Worm (Caenorhabditis elegans): ENCODE data around the gene col-142.

- TF ChIP-seq nhr-76 (tag; optimal IDR thresholded peaks at IDR 0.05): no peak
- TF ChIP-seq nhr-28 (tag; optimal IDR thresholded peaks at IDR 0.05): no peak
- no peak for TF ChIP-seq sem-2 (GFP tag; optimal IDR thresholded peaks at IDR 0.05)
- TF ChIP-seq ztf-11 (tag; optimal IDR thresholded peaks at IDR 0.05): no peak
- no peak for TF ChIP-seq flh-1 (GFP tag; optimal IDR thresholded peaks at IDR 0.05)
- no peak for TF ChIP-seq unc-62 (GFP tag; optimal IDR thresholded peaks at IDR 0.05)
- TF ChIP-seq unc-120 (tag; optimal IDR thresholded peaks at IDR 0.05; ENCODE audit: poor library complexity, severe bottlenecking): no peak
- no peak for TF ChIP-seq lsy-2 (tag; optimal IDR thresholded peaks at IDR 0.05)
- no peak for TF ChIP-seq pha-4 (tag; optimal IDR thresholded peaks at IDR 0.05)
- no peak for TF ChIP-seq unc-39 (tag; optimal IDR thresholded peaks at IDR 0.05)
- TF ChIP-seq snpc-4 (tag; optimal IDR thresholded peaks at IDR 0.05): no peak
- TF ChIP-seq elt-1 (tag; optimal IDR thresholded peaks at IDR 0.05; ENCODE audit: borderline replicate concordance, insufficient read depth): no peak
- no peak for TF ChIP-seq nhr-237 (tag; optimal IDR thresholded peaks at IDR 0.05)
Observed at ce11 chrV:6806340-6806739, 24.6 kb upstream of the col-142 start, which contains the start of gene dmsr-12.
